Fruit fly (Drosophila melanogaster) S2 (cell line): ENCODE results near the gene CG5966.

Source experiments
- CG8478 ChIP-seq: fragments of >200 bp; optimal IDR thresholded peaks from 2 replicates; lab custom pipeline; 2018
- CTCF ChIP-seq, 2 experiments: fragments of >200 bp; optimal IDR thresholded peaks; 2 replicates each; lab custom pipeline; 2018

DNA sequence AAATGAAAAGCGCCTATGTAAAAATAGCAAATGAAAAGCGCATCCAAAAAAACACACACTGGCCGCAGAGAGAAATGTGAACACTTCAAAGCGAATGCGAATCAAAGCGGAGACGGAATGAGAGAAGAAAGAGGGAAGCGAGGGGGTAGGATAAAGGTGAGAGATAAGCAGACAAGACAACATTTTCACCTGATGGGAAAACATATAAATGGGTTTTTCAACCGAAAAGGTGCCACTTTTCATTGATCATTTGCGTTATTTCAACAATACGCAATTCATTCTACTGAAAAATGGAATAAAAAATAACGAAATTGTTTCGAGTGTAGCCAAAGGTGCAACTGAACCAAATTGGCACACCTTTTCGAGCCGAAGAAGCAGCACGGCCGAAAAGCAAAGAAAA is 11.5 kb upstream of the CG5966 start:
- no peak for TF ChIP-seq CG8478 (lab: Kevin White, UChicago)
- no peak for TF ChIP-seq CTCF (optimal IDR thresholded peaks at IDR 0.05; lab: Kevin White, UChicago)
